Fruit fly (Drosophila melanogaster) Kc167 (cell line): ENCODE measurements around the gene CG10026.

Source experiments
- Myc ChIP-seq: fragments of >200 bp; optimal IDR thresholded peaks from 2 replicates; lab custom pipeline; 2017; ENCODE audit warnings: missing external identifiers
- Sin3A ChIP-seq: fragments of >200 bp; optimal IDR thresholded peaks from 2 replicates; lab custom pipeline; 2018; ENCODE audit warnings: missing external identifiers
- h ChIP-seq: fragments of >200 bp; optimal IDR thresholded peaks from 3 replicates; lab custom pipeline; 2018; ENCODE audit warnings: missing external identifiers
- insv ChIP-seq: fragments of >200 bp; optimal IDR thresholded peaks from 3 replicates; lab custom pipeline; 2018; ENCODE audit warnings: missing external identifiers
- psq ChIP-seq: fragments of >200 bp; optimal IDR thresholded peaks from 2 replicates; lab custom pipeline; 2017; ENCODE audit warnings: missing external identifiers
- ttk ChIP-seq: sonication (Bioruptor generic); optimal IDR thresholded peaks from 2 replicates; lab custom pipeline; 2017; ENCODE audit warnings: missing external identifiers

Gene CG10026

dm6 chr2L:19473397-19474009, 19.4 kb downstream of the CG10026 start:
- TF ChIP-seq Myc (lab: Kevin White, UChicago) (no peak), insv (no peak), psq (lab: Kevin White, UChicago) (no peak), ttk (lab: Kevin White, UChicago) (no peak), Sin3A (lab: Kevin White, UChicago) (no peak), h (lab: Kevin White, UChicago) (no peak)

- TF ChIP-seq Sin3A (lab: Kevin White, UChicago): no peak
- no peak for TF ChIP-seq ttk (lab: Kevin White, UChicago)
- no peak for TF ChIP-seq insv
- no peak for TF ChIP-seq Myc (lab: Kevin White, UChicago)
- no peak for TF ChIP-seq h (lab: Kevin White, UChicago)
- TF ChIP-seq psq (lab: Kevin White, UChicago): no peak
Measured at dm6 chr2L:19479249-19479984, 25.4 kb downstream of the CG10026 start.

dm6 chr2L:19480406-19481334, 26.6 kb downstream of the CG10026 start:
- TF ChIP-seq Myc (lab: Kevin White, UChicago) (no peak), insv (no peak), h (lab: Kevin White, UChicago) (no peak)

dm6 chr2L:19484539-19484938, 30.5 kb downstream of the CG10026 start, which contains the start of the genes CG10195 and CG13084:
Gene CG10195 (minus strand): TSS chr2L:19484705.
Gene CG13084 (plus strand): TSS chr2L:19484930.
- no peak for TF ChIP-seq Sin3A (lab: Kevin White, UChicago)
- TF ChIP-seq ttk (lab: Kevin White, UChicago): no peak
- TF ChIP-seq h (lab: Kevin White, UChicago): no peak
- no peak for TF ChIP-seq insv
- TF ChIP-seq psq (lab: Kevin White, UChicago): no peak
- TF ChIP-seq Myc (lab: Kevin White, UChicago): no peak

DNA sequence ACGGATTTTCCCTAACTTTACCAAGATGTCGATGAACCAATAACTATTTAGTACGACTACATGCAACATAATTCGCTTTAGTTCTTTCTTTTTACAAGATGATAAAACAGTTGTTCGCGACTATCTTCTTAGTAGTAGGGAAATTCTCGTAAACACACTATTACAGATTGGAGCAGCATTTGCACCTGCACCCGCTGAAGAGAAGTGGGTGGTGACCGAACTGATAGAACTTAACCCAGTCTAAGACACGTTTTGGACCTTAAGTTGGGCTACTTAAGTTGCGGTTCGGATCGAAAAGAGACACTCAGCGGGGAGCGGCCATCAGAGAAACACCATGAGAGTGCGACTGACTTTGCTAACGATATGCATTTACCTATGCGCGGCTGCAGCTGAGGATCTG, 33.1 kb downstream of the CG10026 start, which contains the start of gene CG13083:
Gene CG13083, plus strand, starts transcription at position 301 of the 400 bp plus-strand sequence.
- TF ChIP-seq insv (no peak), h (lab: Kevin White, UChicago) (no peak), ttk (lab: Kevin White, UChicago) (no peak), psq (lab: Kevin White, UChicago) (no peak), Myc (lab: Kevin White, UChicago) (no peak), Sin3A (lab: Kevin White, UChicago) (no peak)

- TF ChIP-seq Sin3A (lab: Kevin White, UChicago) (no peak), ttk (lab: Kevin White, UChicago) (no peak), insv (no peak), psq (lab: Kevin White, UChicago) (no peak), Myc (lab: Kevin White, UChicago) (no peak), h (lab: Kevin White, UChicago) (no peak)
Measured at dm6 chr2L:19489997-19490461, 36.0 kb downstream of the CG10026 start, which contains the start of the genes CG10194 and CG18094. Gene CG10194 (minus strand): TSS chr2L:19490104. Gene CG18094 (plus strand): TSS chr2L:19490262.

DNA sequence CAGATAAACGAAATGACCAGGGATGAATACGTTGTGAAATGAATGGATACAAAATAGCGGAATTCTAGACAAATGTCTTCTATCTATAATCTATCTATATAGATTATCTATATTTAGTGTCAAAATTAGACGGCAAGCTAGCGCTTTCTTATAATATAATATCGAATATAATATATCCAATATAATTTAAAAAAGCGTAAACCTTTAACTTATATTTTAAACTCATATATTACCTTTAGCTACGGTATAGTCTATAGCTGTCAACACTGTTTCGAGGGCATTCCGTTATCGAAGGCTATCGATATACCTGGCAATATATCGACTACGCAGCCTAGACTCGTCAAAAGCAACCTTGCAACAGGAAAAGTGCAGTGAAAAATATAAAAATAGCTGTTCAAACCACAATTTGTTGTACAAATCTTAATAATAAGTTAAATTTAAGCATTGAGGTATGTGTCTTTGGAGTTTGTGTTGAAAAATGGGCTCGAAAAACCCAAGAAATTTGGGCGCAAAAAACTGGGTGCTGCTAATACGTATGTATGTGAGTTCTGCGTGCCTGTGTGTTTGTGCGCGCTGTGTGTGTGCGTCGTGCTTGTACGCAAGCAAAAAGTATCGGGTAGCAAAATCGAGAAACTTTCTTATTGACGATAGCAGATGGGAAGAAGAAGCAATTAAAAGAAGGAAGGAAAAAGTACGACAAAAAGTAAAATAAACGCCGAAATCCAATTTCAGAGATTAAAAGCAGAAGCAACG, 39.1 kb downstream of the CG10026 start, which contains the start of the genes swm and Ctu2:
Gene swm, plus strand, starts transcription at position 318 of the 753 bp plus-strand sequence.
Gene Ctu2, minus strand, starts transcription at position 320 of the 753 bp plus-strand sequence.
- TF ChIP-seq ttk (lab: Kevin White, UChicago) (no peak), Myc (lab: Kevin White, UChicago) (no peak), psq (lab: Kevin White, UChicago) (no peak), insv (no peak), Sin3A (lab: Kevin White, UChicago) (no peak), h (lab: Kevin White, UChicago) (no peak)

DNA sequence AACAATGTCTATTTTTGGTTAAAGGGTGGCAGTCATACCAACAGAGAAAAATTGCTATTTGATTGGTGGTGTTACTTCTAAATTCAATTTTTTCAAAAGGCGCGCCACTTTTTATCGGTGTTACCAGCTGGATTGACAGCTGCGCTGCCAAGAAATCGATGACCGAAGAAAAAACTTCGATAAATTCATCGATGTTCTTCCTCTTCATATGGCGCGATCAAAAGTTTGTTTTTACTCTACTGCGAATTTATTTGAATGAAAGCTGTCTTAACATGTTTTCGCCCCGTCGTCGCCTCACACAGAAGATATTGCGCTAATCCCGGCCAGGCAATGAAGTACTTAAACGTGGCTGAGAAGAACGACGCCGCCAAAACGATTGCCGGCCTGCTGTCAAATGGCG, 43.9 kb downstream of the CG10026 start, which contains the start of gene Top3alpha:
Gene Top3alpha, plus strand, starts transcription at position 186 of the 400 bp plus-strand sequence.
- no peak for TF ChIP-seq Sin3A (lab: Kevin White, UChicago)
- no peak for TF ChIP-seq insv
- no peak for TF ChIP-seq Myc (lab: Kevin White, UChicago)
- no peak for TF ChIP-seq ttk (lab: Kevin White, UChicago)
- TF ChIP-seq h (lab: Kevin White, UChicago): no peak
- TF ChIP-seq psq (lab: Kevin White, UChicago): no peak

- no peak for TF ChIP-seq ttk (lab: Kevin White, UChicago)
- TF ChIP-seq h (lab: Kevin White, UChicago): no peak
- TF ChIP-seq Myc (lab: Kevin White, UChicago): no peak
- TF ChIP-seq Sin3A (lab: Kevin White, UChicago): no peak
- TF ChIP-seq insv: no peak
- no peak for TF ChIP-seq psq (lab: Kevin White, UChicago)
Measured at dm6 chr2L:19506323-19506722, 52.3 kb downstream of the CG10026 start.
